Worm (Caenorhabditis elegans): ENCODE results near the gene srbc-22.
"Not testable (repeated sequence)": the region's sequence is repeated elsewhere in the genome, so short reads cannot be mapped to it uniquely, and the experiment has no call there.

The srbc-22 gene

ce11 chrV:2139918-2140317 is 17.0 kb upstream of the srbc-22 start, which contains the start of gene F22F7.7:
Gene F22F7.7 (minus strand): TSS chrV:2140042.
- no peak for TF ChIP-seq ama-1 (optimal IDR thresholded peaks at IDR 0.05)
- TF ChIP-seq scrt-1 (GFP tag; IDR thresholded peaks at IDR 0.05), result no peak
- no peak for TF ChIP-seq tbx-37 (GFP tag; conservative IDR thresholded peaks at IDR 0.05)
- TF ChIP-seq hmg-4 (GFP tag; optimal IDR thresholded peaks at IDR 0.05), result no peak
- no peak for TF ChIP-seq tra-4 (tag; optimal IDR thresholded peaks at IDR 0.05)
- TF ChIP-seq ceh-36 (tag; optimal IDR thresholded peaks at IDR 0.05), result no peak
- no peak for TF ChIP-seq hmbx-1 (tag; optimal IDR thresholded peaks at IDR 0.05)
- TF ChIP-seq B0310.2 (tag; optimal IDR thresholded peaks at IDR 0.05), result no peak
- no peak for TF ChIP-seq pes-1 (GFP tag; IDR thresholded peaks at IDR 0.05)
- TF ChIP-seq hnd-1 (tag; optimal IDR thresholded peaks at IDR 0.05), result no peak
- TF ChIP-seq sea-1 (GFP tag; conservative IDR thresholded peaks at IDR 0.05), result no peak
- no peak for TF ChIP-seq aly-1 (tag; optimal IDR thresholded peaks at IDR 0.05)
- no peak for TF ChIP-seq flt-1 (GFP tag; IDR thresholded peaks at IDR 0.05)

ce11 chrV:2144408-2144807 is 12.5 kb upstream of the srbc-22 start, which contains the start of gene F22F7.12:
Gene F22F7.12 (minus strand): TSS chrV:2144508.
- TF ChIP-seq ceh-13 (GFP tag; optimal IDR thresholded peaks at IDR 0.05); scrt-1 (GFP tag; IDR thresholded peaks at IDR 0.05); tra-4 (tag; optimal IDR thresholded peaks at IDR 0.05): not testable (repeated sequence)

ce11 chrV:2146044-2146443 is 10.9 kb upstream of the srbc-22 start, which contains the start of gene str-52:
Gene str-52 (minus strand): TSS chrV:2146144.
- TF ChIP-seq tbx-37 (GFP tag; conservative IDR thresholded peaks at IDR 0.05), result no peak
- no peak for TF ChIP-seq tra-4 (tag; optimal IDR thresholded peaks at IDR 0.05)
- TF ChIP-seq ceh-36 (tag; optimal IDR thresholded peaks at IDR 0.05), result no peak
- no peak for TF ChIP-seq sea-1 (GFP tag; conservative IDR thresholded peaks at IDR 0.05)
- TF ChIP-seq ama-1 (optimal IDR thresholded peaks at IDR 0.05), result no peak
- TF ChIP-seq flt-1 (GFP tag; IDR thresholded peaks at IDR 0.05), result no peak
- no peak for TF ChIP-seq hmbx-1 (tag; optimal IDR thresholded peaks at IDR 0.05)
- no peak for TF ChIP-seq pes-1 (GFP tag; IDR thresholded peaks at IDR 0.05)
- no peak for TF ChIP-seq F13C5.2 (tag; optimal IDR thresholded peaks at IDR 0.05)
- TF ChIP-seq ceh-13 (GFP tag; optimal IDR thresholded peaks at IDR 0.05), result no peak
- no peak for TF ChIP-seq scrt-1 (GFP tag; IDR thresholded peaks at IDR 0.05)
- TF ChIP-seq B0310.2 (tag; optimal IDR thresholded peaks at IDR 0.05), result no peak
- no peak for TF ChIP-seq tbx-11 (GFP tag; IDR thresholded peaks at IDR 0.05)

- TF ChIP-seq aly-1 (tag; optimal IDR thresholded peaks at IDR 0.05) (no peak), hmbx-1 (tag; optimal IDR thresholded peaks at IDR 0.05) (no peak), tbx-11 (GFP tag; IDR thresholded peaks at IDR 0.05) (no peak), B0310.2 (tag; optimal IDR thresholded peaks at IDR 0.05) (no peak), tra-4 (tag; optimal IDR thresholded peaks at IDR 0.05) (no peak), tbx-37 (GFP tag; conservative IDR thresholded peaks at IDR 0.05) (no peak), ceh-36 (tag; optimal IDR thresholded peaks at IDR 0.05) (no peak), scrt-1 (GFP tag; IDR thresholded peaks at IDR 0.05) (no peak), hmg-4 (GFP tag; optimal IDR thresholded peaks at IDR 0.05) (no peak), F13C5.2 (tag; optimal IDR thresholded peaks at IDR 0.05) (no peak), ceh-13 (GFP tag; optimal IDR thresholded peaks at IDR 0.05) (no peak), flt-1 (GFP tag; IDR thresholded peaks at IDR 0.05) (no peak), ets-7 (tag; optimal IDR thresholded peaks at IDR 0.05) (no peak)
These were observed 10.1 kb upstream of the srbc-22 start, which contains the start of gene srbc-20 for ce11 chrV:2146795-2147194. Gene srbc-20 (plus strand): TSS chrV:2147095.

- TF ChIP-seq sea-1 (GFP tag; conservative IDR thresholded peaks at IDR 0.05) (no peak), aly-1 (tag; optimal IDR thresholded peaks at IDR 0.05) (no peak), tbx-37 (GFP tag; conservative IDR thresholded peaks at IDR 0.05) (no peak), flt-1 (GFP tag; IDR thresholded peaks at IDR 0.05) (no peak), tbx-11 (GFP tag; IDR thresholded peaks at IDR 0.05) (no peak), scrt-1 (GFP tag; IDR thresholded peaks at IDR 0.05) (no peak), B0310.2 (tag; optimal IDR thresholded peaks at IDR 0.05) (no peak), ceh-13 (GFP tag; optimal IDR thresholded peaks at IDR 0.05) (no peak), hmg-4 (GFP tag; optimal IDR thresholded peaks at IDR 0.05) (no peak), ama-1 (optimal IDR thresholded peaks at IDR 0.05) (no peak), hmbx-1 (tag; optimal IDR thresholded peaks at IDR 0.05) (no peak), pes-1 (GFP tag; IDR thresholded peaks at IDR 0.05) (no peak), hnd-1 (tag; optimal IDR thresholded peaks at IDR 0.05) (no peak), tra-4 (tag; optimal IDR thresholded peaks at IDR 0.05) (no peak), ets-7 (tag; optimal IDR thresholded peaks at IDR 0.05) (no peak), F13C5.2 (tag; optimal IDR thresholded peaks at IDR 0.05) (no peak), ceh-36 (tag; optimal IDR thresholded peaks at IDR 0.05) (no peak)
These were observed 7.5 kb upstream of the srbc-22 start, which contains the start of gene C45H4.21 for ce11 chrV:2149432-2149831. Gene C45H4.21 (minus strand): TSS chrV:2149532.

ce11 chrV:2150876-2151275 is 6.1 kb upstream of the srbc-22 start, which contains the start of gene C45H4.13:
Gene C45H4.13 (minus strand): TSS chrV:2150976.
- TF ChIP-seq flt-1 (GFP tag; IDR thresholded peaks at IDR 0.05) (no peak), scrt-1 (GFP tag; IDR thresholded peaks at IDR 0.05) (no peak), ceh-13 (GFP tag; optimal IDR thresholded peaks at IDR 0.05) (no peak), pes-1 (GFP tag; IDR thresholded peaks at IDR 0.05) (no peak), hnd-1 (tag; optimal IDR thresholded peaks at IDR 0.05) (no peak), F13C5.2 (tag; optimal IDR thresholded peaks at IDR 0.05) (no peak), hmbx-1 (tag; optimal IDR thresholded peaks at IDR 0.05) (no peak), hmg-4 (GFP tag; optimal IDR thresholded peaks at IDR 0.05) (no peak), B0310.2 (tag; optimal IDR thresholded peaks at IDR 0.05) (no peak), aly-1 (tag; optimal IDR thresholded peaks at IDR 0.05) (no peak), ceh-36 (tag; optimal IDR thresholded peaks at IDR 0.05) (no peak), ets-7 (tag; optimal IDR thresholded peaks at IDR 0.05) (no peak), tbx-11 (GFP tag; IDR thresholded peaks at IDR 0.05) (no peak), sea-1 (GFP tag; conservative IDR thresholded peaks at IDR 0.05) (no peak), tra-4 (tag; optimal IDR thresholded peaks at IDR 0.05) (no peak), ama-1 (optimal IDR thresholded peaks at IDR 0.05) (no peak), tbx-37 (GFP tag; conservative IDR thresholded peaks at IDR 0.05) (no peak)

- TF ChIP-seq hmbx-1 (tag; optimal IDR thresholded peaks at IDR 0.05) (no peak), ama-1 (optimal IDR thresholded peaks at IDR 0.05) (no peak), ceh-36 (tag; optimal IDR thresholded peaks at IDR 0.05) (no peak), sea-1 (GFP tag; conservative IDR thresholded peaks at IDR 0.05) (no peak), hnd-1 (tag; optimal IDR thresholded peaks at IDR 0.05) (no peak), tbx-37 (GFP tag; conservative IDR thresholded peaks at IDR 0.05) (no peak), hmg-4 (GFP tag; optimal IDR thresholded peaks at IDR 0.05) (no peak), F13C5.2 (tag; optimal IDR thresholded peaks at IDR 0.05) (no peak), ceh-13 (GFP tag; optimal IDR thresholded peaks at IDR 0.05) (no peak), tra-4 (tag; optimal IDR thresholded peaks at IDR 0.05) (no peak), tbx-11 (GFP tag; IDR thresholded peaks at IDR 0.05) (no peak), ets-7 (tag; optimal IDR thresholded peaks at IDR 0.05) (no peak), aly-1 (tag; optimal IDR thresholded peaks at IDR 0.05) (no peak), flt-1 (GFP tag; IDR thresholded peaks at IDR 0.05) (no peak), B0310.2 (tag; optimal IDR thresholded peaks at IDR 0.05) (no peak), scrt-1 (GFP tag; IDR thresholded peaks at IDR 0.05) (no peak), pes-1 (GFP tag; IDR thresholded peaks at IDR 0.05) (no peak)
These were observed 5.5 kb upstream of the srbc-22 start, which contains the start of gene srbc-24 for ce11 chrV:2151458-2151857. Gene srbc-24 (plus strand): TSS chrV:2151758.
